Fruit fly (Drosophila melanogaster): ENCODE results near the gene Cyp6d5.

dm6 chr3R:14065241-14065640 lies 36.2 kb downstream of the Cyp6d5 start:
- TF ChIP-seq fru (GFP tag; optimal IDR thresholded peaks at IDR 0.05) = no peak
- TF ChIP-seq Hnf4 (GFP tag; optimal IDR thresholded peaks at IDR 0.05) = no peak
- TF ChIP-seq pan (optimal IDR thresholded peaks at IDR 0.05) = no peak
- no peak for TF ChIP-seq psq (GFP tag; optimal IDR thresholded peaks at IDR 0.05)
- no peak for TF ChIP-seq Dfd (GFP tag; optimal IDR thresholded peaks at IDR 0.05)
- no peak for TF ChIP-seq ey (GFP tag; optimal IDR thresholded peaks at IDR 0.05)
- TF ChIP-seq Hr78 (GFP tag; optimal IDR thresholded peaks at IDR 0.05) = no peak
- no peak for TF ChIP-seq CrebA (GFP tag; optimal IDR thresholded peaks at IDR 0.05; ENCODE audit: borderline replicate concordance)
- TF ChIP-seq usp (GFP tag; optimal IDR thresholded peaks at IDR 0.05) = no peak
- TF ChIP-seq Sp1 (GFP tag; optimal IDR thresholded peaks at IDR 0.05) = no peak

All from whole organism, wandering third instar larva.